Fruit fly (Drosophila melanogaster) whole organism, embryonic: Measurements from ENCODE around the gene peng.
A peak's percentile ranks its signal among the peaks of the same experiment; 100 is the strongest.

Experiments used
- Atf-2 ChIP-seq: fragments of 200-800 bp; sonication (Bioruptor generic); optimal IDR thresholded peaks from 2 replicates; lab custom pipeline; 2016; ENCODE audit warnings: missing biosample characterization, missing genetic modification characterization
- BEAF-32 ChIP-seq: fragments of 200-800 bp; sonication (Bioruptor generic); optimal IDR thresholded peaks from 3 replicates; lab custom pipeline; 2017; ENCODE audit warnings: missing biosample characterization, missing genetic modification characterization, mild to moderate bottlenecking, moderate library complexity, missing genetic modification reagents
- CG10321 ChIP-seq: fragments of 200-800 bp; sonication (Bioruptor generic); IDR thresholded peaks from 2 replicates; pipeline ENCODE4 v1.3.6; 2022; ENCODE audit warnings: missing biosample characterization, missing genetic modification characterization
- CG12299 ChIP-seq: fragments of 200-800 bp; sonication (Bioruptor generic); optimal IDR thresholded peaks from 2 replicates; lab custom pipeline; 2018; ENCODE audit warnings: missing biosample characterization, mild to moderate bottlenecking, missing genetic modification characterization
- CG12769 ChIP-seq: fragments of 200-800 bp; sonication (Bioruptor generic); optimal IDR thresholded peaks from 2 replicates; lab custom pipeline; 2019; ENCODE audit warnings: missing biosample characterization, mild to moderate bottlenecking, missing genetic modification characterization, moderate library complexity
- CG14710 ChIP-seq: fragments of 200-800 bp; sonication (Bioruptor generic); optimal IDR thresholded peaks from 3 replicates; lab custom pipeline; 2019; ENCODE audit warnings: missing biosample characterization, mild to moderate bottlenecking, missing genetic modification characterization, moderate library complexity
- CG16863 ChIP-seq: fragments of 200-800 bp; sonication (Bioruptor generic); optimal IDR thresholded peaks from 3 replicates; lab custom pipeline; 2016; ENCODE audit warnings: missing biosample characterization, missing genetic modification characterization
- CG32532 ChIP-seq: fragments of 200-800 bp; sonication (Bioruptor generic); IDR thresholded peaks from 2 replicates; pipeline ENCODE4 v1.3.6; 2022; ENCODE audit warnings: missing biosample characterization, missing genetic modification characterization
- CG32772 ChIP-seq: fragments of 200-800 bp; sonication (Bioruptor generic); IDR thresholded peaks from 2 replicates; pipeline ENCODE4 v1.3.6; 2022; ENCODE audit warnings: missing biosample characterization, missing genetic modification characterization
- CG4707 ChIP-seq: fragments of 200-800 bp; sonication (Bioruptor generic); optimal IDR thresholded peaks from 2 replicates; lab custom pipeline; 2018; ENCODE audit warnings: missing biosample characterization, mild to moderate bottlenecking, missing genetic modification characterization, moderate library complexity
- CG7357 ChIP-seq: fragments of 200-800 bp; sonication (Bioruptor generic); IDR thresholded peaks from 3 replicates; pipeline ENCODE4 v1.3.6; 2022; ENCODE audit warnings: missing biosample characterization, missing genetic modification characterization
- CG7556 ChIP-seq: fragments of 200-800 bp; sonication (Bioruptor generic); optimal IDR thresholded peaks from 2 replicates; lab custom pipeline; 2017; ENCODE audit warnings: missing biosample characterization, mild to moderate bottlenecking, missing genetic modification characterization
- CG7928 ChIP-seq: fragments of 200-800 bp; sonication (Bioruptor generic); optimal IDR thresholded peaks from 2 replicates; lab custom pipeline; 2017; ENCODE audit warnings: missing biosample characterization, mild to moderate bottlenecking, missing genetic modification characterization
- CG7963 ChIP-seq: fragments of 200-800 bp; sonication (Bioruptor generic); IDR thresholded peaks from 3 replicates; pipeline ENCODE4 v1.3.6; 2022; ENCODE audit warnings: missing biosample characterization, missing genetic modification characterization; ENCODE audit not compliant: partially characterized antibody
- CG8290 ChIP-seq, 3 experiments: fragments of 200-800 bp; sonication (Bioruptor generic); optimal IDR thresholded peaks; 2 replicates each; lab custom pipeline; 2016 to 2019; ENCODE audit warnings: missing biosample characterization in 3 of 3, missing genetic modification characterization in 3 of 3, mild to moderate bottlenecking in 2 of 3, moderate library complexity in 1 of 3
- CG9797 ChIP-seq: fragments of 200-800 bp; sonication (Bioruptor generic); optimal IDR thresholded peaks from 3 replicates; lab custom pipeline; 2018; ENCODE audit warnings: missing biosample characterization, mild to moderate bottlenecking, missing genetic modification characterization
- CHES-1-like ChIP-seq: fragments of 200-800 bp; sonication (Bioruptor generic); optimal IDR thresholded peaks from 2 replicates; lab custom pipeline; 2016; ENCODE audit warnings: missing biosample characterization, missing genetic modification characterization
- Doc3 ChIP-seq: fragments of 200-800 bp; sonication (Bioruptor generic); IDR thresholded peaks from 3 replicates; pipeline ENCODE4 v1.3.6; 2022; ENCODE audit warnings: missing biosample characterization, missing genetic modification characterization; ENCODE audit not compliant: partially characterized antibody
- E2f2 ChIP-seq: fragments of 200-800 bp; sonication (Bioruptor generic); IDR thresholded peaks from 2 replicates; pipeline ENCODE4 v1.3.6; 2022; ENCODE audit warnings: missing biosample characterization, missing genetic modification characterization
- HLH4C ChIP-seq: fragments of 200-800 bp; sonication (Bioruptor generic); IDR thresholded peaks from 3 replicates; pipeline ENCODE4 v1.3.6; 2022; ENCODE audit warnings: missing biosample characterization, missing genetic modification characterization; ENCODE audit not compliant: partially characterized antibody
- HmgZ ChIP-seq: fragments of 200-800 bp; sonication (Bioruptor generic); optimal IDR thresholded peaks from 2 replicates; lab custom pipeline; 2018; ENCODE audit warnings: missing biosample characterization, mild to moderate bottlenecking, missing genetic modification characterization
- Hmr ChIP-seq: fragments of 200-800 bp; sonication (Bioruptor generic); optimal IDR thresholded peaks from 3 replicates; lab custom pipeline; 2017; ENCODE audit warnings: mild to moderate bottlenecking, missing biosample characterization, missing genetic modification reagents, missing genetic modification characterization
- Lhr ChIP-seq: fragments of 200-800 bp; sonication (Bioruptor generic); optimal IDR thresholded peaks from 3 replicates; lab custom pipeline; 2017; ENCODE audit warnings: mild to moderate bottlenecking, missing biosample characterization, missing genetic modification reagents, missing genetic modification characterization
- MTF-1 ChIP-seq: fragments of 200-800 bp; sonication (Bioruptor generic); optimal IDR thresholded peaks from 2 replicates; lab custom pipeline; 2018; ENCODE audit warnings: missing biosample characterization, mild to moderate bottlenecking, missing genetic modification characterization, borderline replicate concordance
- Max ChIP-seq: fragments of 200-800 bp; sonication (Bioruptor generic); optimal IDR thresholded peaks from 2 replicates; lab custom pipeline; 2016; ENCODE audit warnings: missing biosample characterization, mild to moderate bottlenecking, missing genetic modification characterization
- Rfx ChIP-seq: fragments of 200-800 bp; sonication (Bioruptor generic); IDR thresholded peaks from 2 replicates; pipeline ENCODE4 v1.3.6; 2022; ENCODE audit warnings: missing biosample characterization, missing genetic modification characterization
- Trl ChIP-seq, 3 experiments: fragments of >200 bp in 2 of 3; fragments of 200-800 bp in 1 of 3; sonication (Bioruptor generic) in 1 of 3; optimal IDR thresholded peaks; 2 replicates in 1 of 3; 3 replicates in 2 of 3; lab custom pipeline; 2016 to 2017; ENCODE audit warnings: missing biosample characterization in 1 of 3, missing genetic modification characterization in 1 of 3
- abd-A ChIP-seq: fragments of 200-800 bp; sonication (Bioruptor generic); optimal IDR thresholded peaks from 3 replicates; lab custom pipeline; 2019; ENCODE audit warnings: missing biosample characterization, mild to moderate bottlenecking, missing genetic modification characterization, moderate library complexity
- bsh ChIP-seq, 2 experiments: fragments of 200-800 bp; sonication (Bioruptor generic); optimal IDR thresholded peaks; 2 replicates each; lab custom pipeline; 2017 to 2018; ENCODE audit warnings: mild to moderate bottlenecking in 2 of 2, missing biosample characterization in 2 of 2, missing genetic modification characterization in 2 of 2, moderate library complexity in 1 of 2
- chm ChIP-seq: fragments of 200-800 bp; sonication (Bioruptor generic); IDR thresholded peaks from 2 replicates; pipeline ENCODE4 v1.3.6; 2022; ENCODE audit warnings: missing biosample characterization, missing genetic modification characterization
- crp ChIP-seq, 2 experiments: fragments of 200-800 bp; sonication (Bioruptor generic); optimal IDR thresholded peaks; 2 replicates in 1 of 2; 3 replicates in 1 of 2; lab custom pipeline; 2017; ENCODE audit warnings: missing biosample characterization in 2 of 2, missing genetic modification characterization in 2 of 2, mild to moderate bottlenecking in 1 of 2, moderate library complexity in 1 of 2
- dysf ChIP-seq: fragments of 200-800 bp; sonication (Bioruptor generic); IDR thresholded peaks from 3 replicates; pipeline ENCODE4 v1.3.6; 2022; ENCODE audit warnings: missing biosample characterization, missing genetic modification characterization
- gcm2 ChIP-seq: fragments of 200-800 bp; sonication (Bioruptor generic); optimal IDR thresholded peaks from 2 replicates; lab custom pipeline; 2016; ENCODE audit warnings: missing biosample characterization, missing genetic modification characterization
- gt ChIP-seq: fragments of 200-800 bp; sonication (Bioruptor generic); IDR thresholded peaks from 2 replicates; pipeline ENCODE4 v1.3.6; 2022; ENCODE audit warnings: missing biosample characterization, missing genetic modification characterization
- nau ChIP-seq: fragments of 200-800 bp; sonication (Bioruptor generic); optimal IDR thresholded peaks from 3 replicates; lab custom pipeline; 2017; ENCODE audit warnings: missing biosample characterization, mild to moderate bottlenecking, missing genetic modification characterization, missing genetic modification reagents
- nom ChIP-seq: fragments of 200-800 bp; sonication (Bioruptor generic); optimal IDR thresholded peaks from 2 replicates; lab custom pipeline; 2017; ENCODE audit warnings: missing biosample characterization, missing genetic modification characterization, mild to moderate bottlenecking, moderate library complexity, missing genetic modification reagents
- pb ChIP-seq: fragments of 200-800 bp; sonication (Bioruptor generic); optimal IDR thresholded peaks from 3 replicates; lab custom pipeline; 2016; ENCODE audit warnings: missing biosample characterization, missing genetic modification characterization
- phol ChIP-seq: fragments of 200-800 bp; sonication (Bioruptor generic); optimal IDR thresholded peaks from 3 replicates; lab custom pipeline; 2018; ENCODE audit warnings: missing biosample characterization, mild to moderate bottlenecking, missing genetic modification characterization, moderate library complexity
- pzg ChIP-seq: fragments of 200-800 bp; sonication (Bioruptor generic); optimal IDR thresholded peaks from 3 replicates; lab custom pipeline; 2018; ENCODE audit warnings: missing biosample characterization, mild to moderate bottlenecking, missing genetic modification characterization, moderate library complexity
- rib ChIP-seq: fragments of 200-800 bp; sonication (Bioruptor generic); IDR thresholded peaks from 2 replicates; pipeline ENCODE4 v1.3.6; 2022; ENCODE audit warnings: missing biosample characterization, missing genetic modification characterization
- shn ChIP-seq: fragments of 200-800 bp; sonication (Bioruptor generic); optimal IDR thresholded peaks from 3 replicates; lab custom pipeline; 2016; ENCODE audit warnings: missing biosample characterization, missing genetic modification characterization
- sna ChIP-seq: fragments of 200-800 bp; sonication (Bioruptor generic); IDR thresholded peaks from 2 replicates; pipeline ENCODE4 v1.3.6; 2022; ENCODE audit warnings: missing biosample characterization, missing genetic modification characterization; ENCODE audit not compliant: partially characterized antibody
- sqz ChIP-seq: fragments of 200-800 bp; sonication (Bioruptor generic); optimal IDR thresholded peaks from 3 replicates; lab custom pipeline; 2018; ENCODE audit warnings: missing biosample characterization, mild to moderate bottlenecking, missing genetic modification characterization
- z ChIP-seq: fragments of 200-800 bp; sonication (Bioruptor generic); IDR thresholded peaks from 3 replicates; pipeline ENCODE4 v1.3.6; 2022; ENCODE audit warnings: missing biosample characterization, missing genetic modification characterization

Gene peng

dm6 chrX:21369149-21369988 is 19.7 kb upstream of the peng start (continued):
- TF ChIP-seq CG32532 (GFP tag; lab: Robert Waterston, UW) (no peak), Doc3 (no peak), BEAF-32 (GFP tag; lab: Kevin White, UChicago) (peak; percentile 30), chm (no peak), CG7556 (GFP tag; lab: Kevin White, UChicago) (no peak), CG12299 (tag; lab: Kevin White, UChicago) (no peak), nom (GFP tag; lab: Kevin White, UChicago) (peak; percentile 62), Max (GFP tag; lab: Kevin White, UChicago) (no peak), z (GFP tag; lab: Robert Waterston, UW) (no peak), CHES-1-like (GFP tag; lab: Kevin White, UChicago) (peak; percentile 2), gt (no peak), Hmr (no peak), CG7928 (GFP tag; lab: Kevin White, UChicago) (no peak), crp (GFP tag; optimal IDR thresholded peaks at IDR 0.05; lab: Kevin White, UChicago) (peak in 1 of 2 experiments; percentile 74), gcm2 (GFP tag; lab: Kevin White, UChicago) (no peak), Atf-2 (GFP tag; lab: Kevin White, UChicago) (no peak), CG14710 (tag; lab: Kevin White, UChicago) (peak; percentile 2)

dm6 chrX:21368410-21368918 is 18.8 kb upstream of the peng start:
- TF ChIP-seq sqz (GFP tag; lab: Kevin White, UChicago) (peak; percentile 22), abd-A (tag; lab: Kevin White, UChicago) (no peak), shn (GFP tag; lab: Kevin White, UChicago) (no peak), CG32772 (0 out of 2 replicates have a peak, but pooled peaks have one; percentile 7), Lhr (GFP tag; lab: Kevin White, UChicago) (no peak), CG10321 (GFP tag; lab: Robert Waterston, UW) (peak; percentile 68), CG7357 (GFP tag; lab: Robert Waterston, UW) (0 out of 3 replicates have a peak, but pooled peaks have one; percentile 31), Rfx (peak; percentile 27; the same call in 1 of the 2 replicates), nau (GFP tag; lab: Kevin White, UChicago) (peak; percentile 48), CG16863 (GFP tag; lab: Kevin White, UChicago) (no peak), CG7963 (GFP tag; lab: Robert Waterston, UW) (0 out of 3 replicates have a peak, but pooled peaks have one; percentile 18), Trl (optimal IDR thresholded peaks at IDR 0.05; lab: Kevin White, UChicago) (peak; percentile 34 to 69), Trl (GFP tag; optimal IDR thresholded peaks at IDR 0.05; lab: Kevin White, UChicago) (no peak), sna (GFP tag; lab: Robert Waterston, UW) (0 out of 2 replicates have a peak, but pooled peaks have one; percentile 37), phol (tag; lab: Kevin White, UChicago) (peak; percentile 4), dysf (GFP tag; lab: Robert Waterston, UW) (no peak), HLH4C (GFP tag; lab: Robert Waterston, UW) (0 out of 3 replicates have a peak, but pooled peaks have one; percentile 10), rib (GFP tag; lab: Robert Waterston, UW) (peak; percentile 74), E2f2 (GFP tag; lab: Robert Waterston, UW) (no peak), BEAF-32 (GFP tag; lab: Kevin White, UChicago) (peak; percentile 4), CG9797 (no peak), crp (GFP tag; optimal IDR thresholded peaks at IDR 0.05; lab: Kevin White, UChicago) (peak in 1 of 2 experiments; percentile 84), CG4707 (GFP tag; lab: Kevin White, UChicago) (no peak), bsh (GFP tag; optimal IDR thresholded peaks at IDR 0.05; lab: Kevin White, UChicago) (peak in 1 of 2 experiments; percentile 30), HmgZ (peak; percentile 36), CG8290 (GFP tag; optimal IDR thresholded peaks at IDR 0.05; lab: Kevin White, UChicago) (no peak), CG8290 (tag; optimal IDR thresholded peaks at IDR 0.05; lab: Kevin White, UChicago) (peak in 1 of 2 experiments; percentile 56), CG12769 (peak; percentile 43), MTF-1 (GFP tag; lab: Kevin White, UChicago) (no peak), pzg (GFP tag; lab: Kevin White, UChicago) (peak; percentile 17), pb (GFP tag; lab: Kevin White, UChicago) (no peak)
